Worm (Caenorhabditis elegans) whole organism, L1 larva: ENCODE measurements around the gene F58G1.2.
A peak's percentile ranks its signal among the peaks of the same experiment; 100 is the strongest.

Experiments used
- F16B12.6 ChIP-seq: fragments of 150-350 bp; optimal IDR thresholded peaks from 2 replicates; lab custom pipeline; 2014; ENCODE audit warnings: missing biosample characterization, missing genetic modification characterization
- alr-1 ChIP-seq: fragments of 200-800 bp; sonication (Bioruptor generic); optimal IDR thresholded peaks from 2 replicates; lab custom pipeline; 2018; ENCODE audit warnings: borderline replicate concordance, mild to moderate bottlenecking, missing genetic modification characterization, missing compliant biosample characterization
- aly-2 ChIP-seq: fragments of 150-350 bp; optimal IDR thresholded peaks from 2 replicates; lab custom pipeline; 2014; ENCODE audit warnings: missing biosample characterization, missing genetic modification characterization
- ama-1 ChIP-seq: fragments of 150-350 bp; optimal IDR thresholded peaks from 2 replicates; lab custom pipeline; 2014
- blmp-1 ChIP-seq: fragments of 150-350 bp; optimal IDR thresholded peaks from 2 replicates; lab custom pipeline; 2014; ENCODE audit warnings: missing biosample characterization, missing genetic modification characterization
- ceh-63 ChIP-seq: fragments of 200-800 bp; sonication (Bioruptor generic); optimal IDR thresholded peaks from 2 replicates; lab custom pipeline; 2018; ENCODE audit warnings: mild to moderate bottlenecking, missing genetic modification characterization, missing compliant biosample characterization
- ceh-8 ChIP-seq: fragments of 200-800 bp; sonication (Bioruptor generic); optimal IDR thresholded peaks from 2 replicates; lab custom pipeline; 2018; ENCODE audit warnings: mild to moderate bottlenecking, missing genetic modification characterization, moderate library complexity, missing compliant biosample characterization
- ceh-88 ChIP-seq: fragments of 200-800 bp; sonication (Bioruptor generic); IDR thresholded peaks from 2 replicates; pipeline ENCODE4 v1.3.6; 2022; ENCODE audit warnings: missing genetic modification characterization, missing compliant biosample characterization
- ces-1 ChIP-seq: fragments of 150-350 bp; optimal IDR thresholded peaks from 2 replicates; lab custom pipeline; 2014; ENCODE audit warnings: missing biosample characterization, missing genetic modification reagents, missing genetic modification characterization
- dsc-1 ChIP-seq: sonication (generic microtip); optimal IDR thresholded peaks from 2 replicates; lab custom pipeline; 2016; ENCODE audit warnings: mild to moderate bottlenecking, missing genetic modification characterization, missing compliant biosample characterization
- efl-1 ChIP-seq, 4 experiments: fragments of 150-350 bp; optimal IDR thresholded peaks in 3 of 4; peaks in 1 of 4; 1 replicate in 1 of 4; 2 replicates in 3 of 4; lab custom pipeline; 2014; ENCODE audit warnings: missing biosample characterization in 2 of 4, missing genetic modification characterization in 2 of 4, missing genetic modification reagents in 2 of 4
- efl-3 ChIP-seq: fragments of 200-800 bp; sonication (Bioruptor generic); optimal IDR thresholded peaks from 2 replicates; lab custom pipeline; 2018; ENCODE audit warnings: mild to moderate bottlenecking, missing genetic modification characterization, missing compliant biosample characterization
- egl-13 ChIP-seq: sonication (generic microtip); optimal IDR thresholded peaks from 2 replicates; lab custom pipeline; 2016; ENCODE audit warnings: missing genotype, missing genetic modification reagents, missing genetic modification characterization, missing compliant biosample characterization
- egl-27 ChIP-seq, 2 experiments: fragments of 150-350 bp in 1 of 2; sonication (generic microtip); optimal IDR thresholded peaks; 3 replicates each; lab custom pipeline; 2017 to 2018; ENCODE audit warnings: missing biosample characterization in 2 of 2, missing genetic modification characterization in 2 of 2, missing genetic modification reagents in 2 of 2
- elt-2 ChIP-seq: sonication (generic microtip); optimal IDR thresholded peaks from 2 replicates; lab custom pipeline; 2016; ENCODE audit warnings: missing genetic modification characterization, mild to moderate bottlenecking, inconsistent platforms, missing compliant biosample characterization, missing genetic modification reagents
- elt-3 ChIP-seq, 6 experiments: fragments of 150-350 bp in 1 of 6; sonication (generic microtip); optimal IDR thresholded peaks; 2 replicates each; lab custom pipeline; 2017 to 2018; ENCODE audit warnings: missing biosample characterization in 6 of 6, missing genetic modification characterization in 6 of 6, inconsistent platforms in 1 of 6
- fkh-10 ChIP-seq: sonication (generic microtip); optimal IDR thresholded peaks from 2 replicates; lab custom pipeline; 2017; ENCODE audit warnings: missing biosample characterization, missing genetic modification reagents, missing genetic modification characterization
- fkh-4 ChIP-seq: sonication (generic microtip); optimal IDR thresholded peaks from 2 replicates; lab custom pipeline; 2016; ENCODE audit warnings: missing compliant biosample characterization, missing genetic modification characterization, borderline replicate concordance
- fos-1 ChIP-seq: fragments of 150-350 bp; optimal IDR thresholded peaks from 2 replicates; lab custom pipeline; 2014; ENCODE audit warnings: missing biosample characterization, missing genetic modification characterization
- grh-1 ChIP-seq: fragments of 200-800 bp; sonication (Bioruptor generic); IDR thresholded peaks from 2 replicates; pipeline ENCODE4 v1.3.6; 2022; ENCODE audit warnings: missing genetic modification reagents, missing genetic modification characterization, missing compliant biosample characterization
- hlh-4 ChIP-seq: sonication (generic microtip); optimal IDR thresholded peaks from 2 replicates; lab custom pipeline; 2016; ENCODE audit warnings: mild to moderate bottlenecking, missing genetic modification characterization, missing compliant biosample characterization
- hpl-2 ChIP-seq: fragments of 150-350 bp; optimal IDR thresholded peaks from 2 replicates; lab custom pipeline; 2014; ENCODE audit warnings: missing biosample characterization, missing genetic modification reagents, missing genetic modification characterization
- lin-14 ChIP-seq: fragments of 200-800 bp; sonication (Bioruptor generic); optimal IDR thresholded peaks from 2 replicates; lab custom pipeline; 2018; ENCODE audit warnings: mild to moderate bottlenecking, missing genetic modification characterization, moderate library complexity, missing compliant biosample characterization
- lir-3 ChIP-seq: sonication (generic microtip); optimal IDR thresholded peaks from 2 replicates; lab custom pipeline; 2016; ENCODE audit warnings: mild to moderate bottlenecking, missing genetic modification characterization, moderate library complexity, missing compliant biosample characterization; ENCODE audit not compliant: poor library complexity
- mep-1 ChIP-seq: fragments of 150-350 bp; optimal IDR thresholded peaks from 2 replicates; lab custom pipeline; 2014; ENCODE audit warnings: missing biosample characterization, missing genetic modification characterization
- nhr-19 ChIP-seq: fragments of 200-800 bp; sonication (Bioruptor generic); conservative IDR thresholded peaks from 2 replicates; pipeline ENCODE4 v1.3.6; 2022; ENCODE audit warnings: missing genetic modification characterization, missing compliant biosample characterization
- nhr-20 ChIP-seq: sonication (generic microtip); optimal IDR thresholded peaks from 2 replicates; lab custom pipeline; 2016; ENCODE audit warnings: mild to moderate bottlenecking, missing genetic modification characterization, missing compliant biosample characterization
- nhr-28 ChIP-seq: fragments of 150-350 bp; optimal IDR thresholded peaks from 2 replicates; lab custom pipeline; 2014; ENCODE audit warnings: missing biosample characterization, missing genetic modification characterization
- nhr-77 ChIP-seq: fragments of 150-350 bp; optimal IDR thresholded peaks from 2 replicates; lab custom pipeline; 2014; ENCODE audit warnings: missing biosample characterization, missing genetic modification characterization
- pqm-1 ChIP-seq: sonication (generic microtip); optimal IDR thresholded peaks from 3 replicates; lab custom pipeline; 2017; ENCODE audit warnings: missing biosample characterization, missing genetic modification characterization
- snpc-4 ChIP-seq: fragments of 150-350 bp; optimal IDR thresholded peaks from 2 replicates; lab custom pipeline; 2014; ENCODE audit warnings: missing biosample characterization, missing genetic modification characterization
- snu-23 ChIP-seq: sonication (generic microtip); optimal IDR thresholded peaks from 2 replicates; lab custom pipeline; 2016; ENCODE audit warnings: missing genetic modification characterization, missing compliant biosample characterization
- sup-37 ChIP-seq: fragments of 200-800 bp; sonication (Bioruptor generic); optimal IDR thresholded peaks from 2 replicates; lab custom pipeline; 2018; ENCODE audit warnings: mild to moderate bottlenecking, missing genetic modification characterization, missing compliant biosample characterization
- swsn-7 ChIP-seq: sonication (generic microtip); optimal IDR thresholded peaks from 2 replicates; lab custom pipeline; 2016; ENCODE audit warnings: missing genetic modification characterization, missing compliant biosample characterization
- tbx-2 ChIP-seq: sonication (generic microtip); optimal IDR thresholded peaks from 2 replicates; lab custom pipeline; 2016; ENCODE audit warnings: missing genetic modification characterization, missing compliant biosample characterization
- unc-130 ChIP-seq: fragments of 150-350 bp; optimal IDR thresholded peaks from 2 replicates; lab custom pipeline; 2017; ENCODE audit warnings: missing biosample characterization, missing genetic modification characterization, inconsistent platforms
- unc-62 ChIP-seq: fragments of 150-350 bp; optimal IDR thresholded peaks from 2 replicates; lab custom pipeline; 2014; ENCODE audit warnings: missing biosample characterization, missing genetic modification reagents, missing genetic modification characterization
- unc-86 ChIP-seq: sonication (generic microtip); optimal IDR thresholded peaks from 2 replicates; lab custom pipeline; 2016; ENCODE audit warnings: missing genetic modification characterization, missing compliant biosample characterization
- unc-98 ChIP-seq: fragments of 200-800 bp; sonication (Bioruptor generic); IDR thresholded peaks from 2 replicates; pipeline ENCODE4 v1.3.6; 2022; ENCODE audit warnings: missing genetic modification characterization, missing compliant biosample characterization
- ztf-11 ChIP-seq, 2 experiments: sonication (generic microtip); optimal IDR thresholded peaks; 2 replicates each; lab custom pipeline; 2016 to 2017; ENCODE audit warnings: missing genetic modification characterization in 2 of 2, missing biosample characterization in 1 of 2, missing compliant biosample characterization in 1 of 2
- ztf-4 ChIP-seq: fragments of 150-350 bp; optimal IDR thresholded peaks from 2 replicates; lab custom pipeline; 2014; ENCODE audit warnings: missing biosample characterization, missing genetic modification characterization

The F58G1.2 gene

ce11 chrII:12944587-12945126 lies 25.8 kb upstream of the F58G1.2 start (continued):
- TF ChIP-seq snpc-4 (tag; lab: Kevin White, UChicago) (peak; percentile 100), ztf-4 (tag; lab: Kevin White, UChicago) (peak; percentile 85), lin-14 (GFP tag; lab: Kevin White, UChicago) (peak; percentile 95), egl-13 (peak; percentile 96), unc-130 (tag; lab: Kevin White, UChicago) (peak; percentile 88), efl-3 (peak; percentile 87), fkh-10 (peak; percentile 70), elt-2 (tag; lab: Kevin White, UChicago) (peak; percentile 96), ceh-63 (GFP tag; lab: Kevin White, UChicago) (no peak), tbx-2 (tag; lab: Kevin White, UChicago) (peak; percentile 94), nhr-19 (GFP tag; lab: Robert Waterston, UW) (peak; percentile 98), elt-3 (tag; optimal IDR thresholded peaks at IDR 0.05; lab: Kevin White, UChicago) (peak; percentile 31 to 82 (median 52)), unc-62 (GFP tag; lab: Kevin White, UChicago) (no peak), egl-27 (tag; optimal IDR thresholded peaks at IDR 0.05; lab: Kevin White, UChicago) (peak; percentile 12 to 74), ztf-11 (tag; optimal IDR thresholded peaks at IDR 0.05; lab: Kevin White, UChicago) (peak; percentile 55 to 95), sup-37 (GFP tag; lab: Kevin White, UChicago) (peak; percentile 97), nhr-77 (peak; percentile 92), ceh-8 (GFP tag; lab: Kevin White, UChicago) (peak; percentile 95), ces-1 (GFP tag; lab: Kevin White, UChicago) (no peak), hlh-4 (tag; lab: Kevin White, UChicago) (peak; percentile 49), nhr-28 (tag; lab: Kevin White, UChicago) (no peak), ama-1 (lab: Kevin White, UChicago) (peak; percentile 100), alr-1 (tag; lab: Kevin White, UChicago) (no peak), efl-1 (optimal IDR thresholded peaks at IDR 0.05; lab: Kevin White, UChicago) (peak; percentile 81 to 86), efl-1 (GFP tag; optimal IDR thresholded peaks at IDR 0.05 in 1 of 2; lab: Kevin White, UChicago) (peak; percentile 67 to 98), mep-1 (tag; lab: Kevin White, UChicago) (peak; percentile 80), hpl-2 (GFP tag; lab: Kevin White, UChicago) (peak; percentile 91), ceh-88 (GFP tag; lab: Robert Waterston, UW) (peak; percentile 89), grh-1 (GFP tag; lab: Robert Waterston, UW) (peak; percentile 97), pqm-1 (tag; lab: Kevin White, UChicago) (peak; percentile 62), fos-1 (tag; lab: Kevin White, UChicago) (peak; percentile 92), snu-23 (GFP tag; lab: Kevin White, UChicago) (peak; percentile 97), lir-3 (tag; lab: Kevin White, UChicago) (peak; percentile 72), aly-2 (tag; lab: Kevin White, UChicago) (peak; percentile 93), fkh-4 (peak; percentile 44)

- TF ChIP-seq elt-3 (tag; optimal IDR thresholded peaks at IDR 0.05; lab: Kevin White, UChicago) (peak in 5 of 6 experiments; percentile 78 to 91 (median 89)), F16B12.6 (tag; lab: Kevin White, UChicago) (no peak), fkh-4 (no peak), lin-14 (GFP tag; lab: Kevin White, UChicago) (no peak), nhr-28 (tag; lab: Kevin White, UChicago) (no peak), nhr-20 (tag; lab: Kevin White, UChicago) (no peak), efl-3 (no peak), blmp-1 (tag; lab: Kevin White, UChicago) (peak; percentile 53), unc-98 (GFP tag; lab: Robert Waterston, UW) (no peak), swsn-7 (no peak), unc-86 (tag; lab: Kevin White, UChicago) (no peak), dsc-1 (tag; lab: Kevin White, UChicago) (no peak), tbx-2 (tag; lab: Kevin White, UChicago) (no peak)
Observed at ce11 chrII:12942496-12942895, 23.7 kb upstream of the F58G1.2 start.
